Worm (Caenorhabditis elegans) whole organism, L4 larva: ENCODE measurements around the gene F40F8.5.
A peak's percentile ranks its signal among the peaks of the same experiment; 100 is the strongest.

Experiments
- F49E8.2 ChIP-seq: sonication (generic microtip); optimal IDR thresholded peaks from 2 replicates; lab custom pipeline; 2016; ENCODE audit warnings: missing compliant biosample characterization, mild to moderate bottlenecking, missing genetic modification characterization, borderline replicate concordance
- T20F7.1 ChIP-seq: fragments of 200-800 bp; sonication (Bioruptor generic); optimal IDR thresholded peaks from 2 replicates; lab custom pipeline; 2018; ENCODE audit warnings: mild to moderate bottlenecking, missing genetic modification characterization, missing compliant biosample characterization
- T26A8.4 ChIP-seq: fragments of 200-800 bp; sonication (Bioruptor generic); IDR thresholded peaks from 2 replicates; pipeline ENCODE4 v1.3.6; 2022; ENCODE audit warnings: missing genetic modification characterization, missing compliant biosample characterization
- Y105C5A.15 ChIP-seq: fragments of 200-800 bp; sonication (Bioruptor generic); IDR thresholded peaks from 2 replicates; pipeline ENCODE4 v1.3.6; 2022; ENCODE audit warnings: missing genetic modification characterization, missing compliant biosample characterization
- Y48G9A.11 ChIP-seq: fragments of 200-800 bp; sonication (Bioruptor generic); IDR thresholded peaks from 2 replicates; pipeline ENCODE4 v1.3.6; 2022; ENCODE audit warnings: missing genetic modification reagents, missing genetic modification characterization, missing compliant biosample characterization
- Y75B8A.6 ChIP-seq: fragments of 200-800 bp; sonication (Bioruptor generic); IDR thresholded peaks from 2 replicates; pipeline ENCODE4 v1.3.6; 2022; ENCODE audit warnings: missing genetic modification reagents, missing genetic modification characterization, missing compliant biosample characterization
- ZK337.2 ChIP-seq: fragments of 200-800 bp; sonication (Bioruptor generic); IDR thresholded peaks from 2 replicates; pipeline ENCODE4 v1.3.6; 2022; ENCODE audit warnings: missing genetic modification reagents, missing genetic modification characterization, missing compliant biosample characterization
- aha-1 ChIP-seq: fragments of 150-350 bp; peaks from one replicate; lab custom pipeline; 2014; ENCODE audit warnings: missing biosample characterization, missing genetic modification characterization
- aly-2 ChIP-seq: sonication (generic microtip); optimal IDR thresholded peaks from 2 replicates; lab custom pipeline; 2018; ENCODE audit warnings: missing biosample characterization, missing genetic modification characterization
- ama-1 ChIP-seq: fragments of 150-350 bp; optimal IDR thresholded peaks from 2 replicates; lab custom pipeline; 2014; ENCODE audit warnings: inconsistent platforms, mixed read lengths
- attf-4 ChIP-seq: sonication (generic microtip); optimal IDR thresholded peaks from 3 replicates; lab custom pipeline; 2017; ENCODE audit warnings: missing biosample characterization, missing genetic modification characterization
- ceh-20 ChIP-seq: fragments of 200-800 bp; sonication (Bioruptor generic); IDR thresholded peaks from 2 replicates; pipeline ENCODE4 v1.3.6; 2022; ENCODE audit warnings: missing genetic modification reagents, missing genetic modification characterization, missing compliant biosample characterization
- ceh-62 ChIP-seq: sonication (generic microtip); optimal IDR thresholded peaks from 2 replicates; lab custom pipeline; 2017; ENCODE audit warnings: missing biosample characterization, missing genetic modification characterization
- cey-2 ChIP-seq: sonication (generic microtip); optimal IDR thresholded peaks from 3 replicates; lab custom pipeline; 2017; ENCODE audit warnings: missing genetic modification characterization, mild to moderate bottlenecking, missing compliant biosample characterization, antibody characterized with exemption, borderline replicate concordance; ENCODE audit not compliant: insufficient read depth
- ctbp-1 ChIP-seq: fragments of 200-800 bp; sonication (Bioruptor generic); IDR thresholded peaks from 2 replicates; pipeline ENCODE4 v1.3.6; 2022; ENCODE audit warnings: missing genetic modification reagents, missing genetic modification characterization, missing compliant biosample characterization
- daf-12 ChIP-seq: fragments of 150-350 bp; optimal IDR thresholded peaks from 2 replicates; lab custom pipeline; 2014; ENCODE audit warnings: missing biosample characterization, missing genetic modification reagents, missing genetic modification characterization
- daf-19 ChIP-seq: fragments of 200-800 bp; sonication (Bioruptor generic); conservative IDR thresholded peaks from 2 replicates; pipeline ENCODE4 v1.3.6; 2022; ENCODE audit warnings: missing genetic modification characterization, missing compliant biosample characterization
- dmd-9 ChIP-seq: fragments of 200-800 bp; sonication (Bioruptor generic); IDR thresholded peaks from 2 replicates; pipeline ENCODE4 v1.3.6; 2022; ENCODE audit warnings: missing genetic modification reagents, missing genetic modification characterization, missing compliant biosample characterization
- egl-43 ChIP-seq: fragments of 200-800 bp; sonication (Bioruptor generic); IDR thresholded peaks from 2 replicates; pipeline ENCODE4 v1.3.6; 2022; ENCODE audit warnings: missing genetic modification reagents, missing genetic modification characterization, missing compliant biosample characterization
- fos-1 ChIP-seq: fragments of 150-350 bp; optimal IDR thresholded peaks from 2 replicates; lab custom pipeline; 2014; ENCODE audit warnings: missing biosample characterization, missing genetic modification characterization
- hif-1 ChIP-seq, 2 experiments: sonication (generic microtip); optimal IDR thresholded peaks; 2 replicates each; lab custom pipeline; 2016 to 2017; ENCODE audit warnings: missing compliant biosample characterization in 2 of 2, missing genetic modification characterization in 2 of 2, missing genetic modification reagents in 2 of 2, missing genotype in 2 of 2, mild to moderate bottlenecking in 1 of 2
- hmg-1.1 ChIP-seq: fragments of 200-800 bp; sonication (Bioruptor generic); IDR thresholded peaks from 2 replicates; pipeline ENCODE4 v1.3.6; 2022; ENCODE audit warnings: missing genetic modification reagents, missing genetic modification characterization, missing compliant biosample characterization
- lim-7 ChIP-seq: fragments of 200-800 bp; sonication (Bioruptor generic); IDR thresholded peaks from 2 replicates; pipeline ENCODE4 v1.3.6; 2022; ENCODE audit warnings: missing genetic modification characterization, missing compliant biosample characterization
- lin-13 ChIP-seq: fragments of 150-350 bp; optimal IDR thresholded peaks from 2 replicates; lab custom pipeline; 2014; ENCODE audit warnings: missing biosample characterization, missing genetic modification reagents, missing genetic modification characterization
- lin-15B ChIP-seq: fragments of 150-350 bp; sonication (generic microtip); optimal IDR thresholded peaks from 3 replicates; lab custom pipeline; 2014; ENCODE audit warnings: missing biosample characterization, missing genetic modification characterization
- lin-38 ChIP-seq: fragments of 200-800 bp; sonication (Bioruptor generic); IDR thresholded peaks from 2 replicates; pipeline ENCODE4 v1.3.6; 2022; ENCODE audit warnings: missing genetic modification reagents, missing genetic modification characterization, missing compliant biosample characterization
- madf-5 ChIP-seq, 2 experiments: fragments of 200-800 bp; sonication (Bioruptor generic); IDR thresholded peaks; 2 replicates each; pipeline ENCODE4 v1.3.6; 2022; ENCODE audit warnings: missing compliant biosample characterization in 2 of 2, missing genetic modification characterization in 2 of 2
- mdl-1 ChIP-seq, 2 experiments: fragments of 150-350 bp in 1 of 2; sonication (generic microtip) in 1 of 2; optimal IDR thresholded peaks; 2 replicates each; lab custom pipeline; 2014 to 2017; ENCODE audit warnings: missing biosample characterization in 2 of 2, missing genetic modification characterization in 2 of 2
- mep-1 ChIP-seq: fragments of 150-350 bp; sonication (generic microtip); optimal IDR thresholded peaks from 3 replicates; lab custom pipeline; 2014; ENCODE audit warnings: missing biosample characterization, missing genetic modification characterization
- mxl-2 ChIP-seq: fragments of 200-800 bp; sonication (Bioruptor generic); conservative IDR thresholded peaks from 2 replicates; pipeline ENCODE4 v1.3.6; 2022; ENCODE audit warnings: missing genetic modification reagents, missing genetic modification characterization, missing compliant biosample characterization
- nhr-102 ChIP-seq: sonication (generic microtip); optimal IDR thresholded peaks from 2 replicates; lab custom pipeline; 2016; ENCODE audit warnings: mild to moderate bottlenecking, missing genetic modification characterization, moderate library complexity, missing compliant biosample characterization
- nhr-11 ChIP-seq: fragments of 150-350 bp; optimal IDR thresholded peaks from 2 replicates; lab custom pipeline; 2014; ENCODE audit warnings: missing biosample characterization, missing genetic modification characterization
- nhr-111 ChIP-seq: fragments of 200-800 bp; sonication (Bioruptor generic); optimal IDR thresholded peaks from 2 replicates; lab custom pipeline; 2018; ENCODE audit warnings: mild to moderate bottlenecking, missing genetic modification characterization, missing compliant biosample characterization
- nhr-25 ChIP-seq: sonication (generic microtip); optimal IDR thresholded peaks from 2 replicates; lab custom pipeline; 2017; ENCODE audit warnings: missing genetic modification characterization, mild to moderate bottlenecking, missing compliant biosample characterization, antibody characterized with exemption, moderate library complexity, borderline replicate concordance; ENCODE audit not compliant: insufficient read depth
- nhr-41 ChIP-seq: fragments of 200-800 bp; sonication (Bioruptor generic); IDR thresholded peaks from 2 replicates; pipeline ENCODE4 v1.3.6; 2022; ENCODE audit warnings: missing genetic modification reagents, missing genetic modification characterization, missing compliant biosample characterization
- nhr-42 ChIP-seq: fragments of 200-800 bp; sonication (Bioruptor generic); IDR thresholded peaks from 2 replicates; pipeline ENCODE4 v1.3.6; 2022; ENCODE audit warnings: missing genetic modification characterization, missing compliant biosample characterization
- nhr-48 ChIP-seq: sonication (generic microtip); optimal IDR thresholded peaks from 2 replicates; lab custom pipeline; 2016; ENCODE audit warnings: mild to moderate bottlenecking, missing genetic modification characterization, missing compliant biosample characterization
- nhr-6 ChIP-seq: fragments of 150-350 bp; optimal IDR thresholded peaks from 2 replicates; lab custom pipeline; 2014; ENCODE audit warnings: missing biosample characterization, missing genetic modification characterization
- nhr-76 ChIP-seq: fragments of 150-350 bp; optimal IDR thresholded peaks from 2 replicates; lab custom pipeline; 2014; ENCODE audit warnings: missing biosample characterization, missing genetic modification characterization
- nhr-77 ChIP-seq: fragments of 150-350 bp; optimal IDR thresholded peaks from 2 replicates; lab custom pipeline; 2014; ENCODE audit warnings: missing biosample characterization, missing genetic modification characterization
- set-16 ChIP-seq: fragments of 200-800 bp; sonication (Bioruptor generic); IDR thresholded peaks from 2 replicates; pipeline ENCODE4 v1.3.6; 2022; ENCODE audit warnings: missing genetic modification reagents, missing genetic modification characterization, missing compliant biosample characterization
- skn-1 ChIP-seq: fragments of 150-350 bp; optimal IDR thresholded peaks from 2 replicates; lab custom pipeline; 2014; ENCODE audit warnings: missing biosample characterization, missing genetic modification characterization
- snpc-1.2 ChIP-seq: fragments of 200-800 bp; sonication (Bioruptor generic); IDR thresholded peaks from 2 replicates; pipeline ENCODE4 v1.3.6; 2022; ENCODE audit warnings: missing genetic modification reagents, missing genetic modification characterization, missing compliant biosample characterization
- snpc-4 ChIP-seq: fragments of 150-350 bp; optimal IDR thresholded peaks from 2 replicates; lab custom pipeline; 2014; ENCODE audit warnings: missing biosample characterization, missing genetic modification characterization
- spr-3 ChIP-seq: fragments of 200-800 bp; sonication (Bioruptor generic); optimal IDR thresholded peaks from 2 replicates; lab custom pipeline; 2018; ENCODE audit warnings: mild to moderate bottlenecking, missing genetic modification characterization, missing compliant biosample characterization
- tag-97 ChIP-seq: fragments of 200-800 bp; sonication (Bioruptor generic); IDR thresholded peaks from 2 replicates; pipeline ENCODE4 v1.3.6; 2022; ENCODE audit warnings: missing genetic modification characterization, missing compliant biosample characterization
- unc-62 ChIP-seq, 3 experiments: fragments of 150-350 bp in 1 of 3; sonication (generic microtip); optimal IDR thresholded peaks in 2 of 3; peaks in 1 of 3; 1 replicate in 1 of 3; 2 replicates in 2 of 3; lab custom pipeline; 2014 to 2017; ENCODE audit warnings: missing biosample characterization in 3 of 3, missing genetic modification characterization in 3 of 3, missing genetic modification reagents in 3 of 3, missing genotype in 1 of 3
- vab-7 ChIP-seq: fragments of 200-800 bp; sonication (Bioruptor generic); IDR thresholded peaks from 2 replicates; pipeline ENCODE4 v1.3.6; 2022; ENCODE audit warnings: missing genetic modification reagents, missing genetic modification characterization, missing compliant biosample characterization
- zfp-2 ChIP-seq: sonication (generic microtip); optimal IDR thresholded peaks from 2 replicates; lab custom pipeline; 2016; ENCODE audit warnings: mild to moderate bottlenecking, missing genetic modification characterization, missing compliant biosample characterization
- zfp-3 ChIP-seq: fragments of 200-800 bp; sonication (Bioruptor generic); conservative IDR thresholded peaks from 2 replicates; pipeline ENCODE4 v1.3.6; 2022; ENCODE audit warnings: missing genetic modification reagents, missing genetic modification characterization, missing compliant biosample characterization
- ztf-7 ChIP-seq: fragments of 150-350 bp; optimal IDR thresholded peaks from 2 replicates; lab custom pipeline; 2014; ENCODE audit warnings: missing biosample characterization, missing genetic modification characterization

Gene F40F8.5

DNA sequence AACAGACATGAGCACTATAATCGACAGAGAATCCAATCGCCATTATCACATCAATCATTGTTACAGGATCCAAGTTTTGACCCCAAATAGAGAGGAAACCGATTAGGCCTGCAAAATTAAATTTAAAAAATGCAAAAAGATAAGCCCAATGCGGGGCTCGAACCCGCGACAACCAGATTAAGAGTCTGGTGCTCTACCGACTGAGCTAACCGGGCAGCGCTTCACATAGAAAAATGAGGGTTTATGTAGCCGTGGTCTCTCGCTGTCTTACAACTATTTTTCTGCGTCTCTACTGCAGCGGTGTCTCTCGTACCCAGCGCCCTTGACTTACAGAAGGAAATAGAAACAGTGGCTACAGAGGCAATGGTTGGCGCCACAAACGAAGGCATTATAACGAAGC is 22.9 kb upstream of the F40F8.5 start (continued):
- TF ChIP-seq nhr-11 (tag; lab: Kevin White, UChicago): no peak
- no peak for TF ChIP-seq nhr-6 (tag; lab: Kevin White, UChicago)
- TF ChIP-seq mep-1: peak; percentile 72
- no peak for TF ChIP-seq tag-97 (GFP tag; lab: Robert Waterston, UW)
- TF ChIP-seq nhr-42 (GFP tag; lab: Robert Waterston, UW): peak; percentile 74
- TF ChIP-seq nhr-111 (GFP tag; lab: Kevin White, UChicago): no peak
- no peak for TF ChIP-seq zfp-2
- no peak for TF ChIP-seq ztf-7 (tag; lab: Kevin White, UChicago)
- peak; percentile 43 for TF ChIP-seq nhr-77 (tag; lab: Kevin White, UChicago)
- no peak for TF ChIP-seq aha-1 (tag; lab: Kevin White, UChicago)
- peak; percentile 29 for TF ChIP-seq spr-3 (GFP tag; lab: Kevin White, UChicago)
- TF ChIP-seq nhr-48 (tag; lab: Kevin White, UChicago): no peak
- TF ChIP-seq T26A8.4 (GFP tag; lab: Robert Waterston, UW): peak; percentile 74
- TF ChIP-seq F49E8.2 (tag; lab: Kevin White, UChicago): no peak
- TF ChIP-seq set-16 (GFP tag; lab: Robert Waterston, UW): no peak; the same call in 1 of the 2 replicates
- peak; percentile 77 for TF ChIP-seq daf-19
- TF ChIP-seq ctbp-1 (GFP tag; lab: Robert Waterston, UW): 0 out of 2 replicates have a peak, but pooled peaks have one; percentile 57
- peak; percentile 77; the same call in 1 of the 2 replicates for TF ChIP-seq snpc-1.2
- peak; percentile 83 for TF ChIP-seq lin-38 (GFP tag; lab: Robert Waterston, UW)
- TF ChIP-seq lin-13 (GFP tag; lab: Kevin White, UChicago): peak; percentile 30
- TF ChIP-seq nhr-102 (tag; lab: Kevin White, UChicago): peak; percentile 16
- peak in 1 of 2 experiments; percentile 77 for TF ChIP-seq unc-62 (GFP tag; optimal IDR thresholded peaks at IDR 0.05 in 1 of 2; lab: Kevin White, UChicago)
- no peak for TF ChIP-seq unc-62 (tag; optimal IDR thresholded peaks at IDR 0.05; lab: Kevin White, UChicago)
- no peak for TF ChIP-seq mdl-1 (tag; optimal IDR thresholded peaks at IDR 0.05; lab: Kevin White, UChicago)
- peak; percentile 80 for TF ChIP-seq vab-7 (GFP tag; lab: Robert Waterston, UW)
- peak; percentile 95 for TF ChIP-seq lim-7 (GFP tag; lab: Robert Waterston, UW)
- TF ChIP-seq snpc-4 (tag; lab: Kevin White, UChicago): no peak
- 0 out of 4 replicates have a peak, but pooled peaks of 1 of the 2 experiments have one; percentile 52 for TF ChIP-seq madf-5 (GFP tag; IDR thresholded peaks at IDR 0.05; lab: Robert Waterston, UW)
- peak; percentile 84 for TF ChIP-seq hmg-1.1
- no peak for TF ChIP-seq lin-15B
- peak; percentile 51; the same call in 1 of the 2 replicates for TF ChIP-seq ceh-20 (GFP tag; lab: Robert Waterston, UW)
- TF ChIP-seq aly-2: no peak
- no peak for TF ChIP-seq daf-12 (tag; lab: Kevin White, UChicago)
- peak in 1 of 2 experiments; percentile 40 for TF ChIP-seq hif-1 (tag; optimal IDR thresholded peaks at IDR 0.05; lab: Kevin White, UChicago)
- peak; percentile 3 for TF ChIP-seq T20F7.1
- TF ChIP-seq zfp-3 (GFP tag; lab: Robert Waterston, UW): no peak
- TF ChIP-seq fos-1 (tag; lab: Kevin White, UChicago): no peak
- peak; percentile 85 for TF ChIP-seq Y105C5A.15
- no peak for TF ChIP-seq nhr-41
- no peak for TF ChIP-seq ceh-62 (tag; lab: Kevin White, UChicago)
- TF ChIP-seq Y75B8A.6 (GFP tag; lab: Robert Waterston, UW): no peak
- no peak for TF ChIP-seq skn-1 (tag; lab: Kevin White, UChicago)
- TF ChIP-seq nhr-76 (tag; lab: Kevin White, UChicago): no peak
- TF ChIP-seq attf-4 (tag; lab: Kevin White, UChicago): no peak
- TF ChIP-seq nhr-25 (tag; lab: Kevin White, UChicago): no peak
- peak; percentile 92 for TF ChIP-seq egl-43 (GFP tag; lab: Robert Waterston, UW)
- TF ChIP-seq mxl-2 (GFP tag; lab: Robert Waterston, UW): peak; percentile 72; the same call in 1 of the 2 replicates
- TF ChIP-seq ZK337.2 (GFP tag; lab: Robert Waterston, UW): peak; percentile 50; the same call in 1 of the 2 replicates
- peak; percentile 65; the same call in 1 of the 2 replicates for TF ChIP-seq Y48G9A.11 (GFP tag; lab: Robert Waterston, UW)
- TF ChIP-seq dmd-9 (GFP tag; lab: Robert Waterston, UW): no peak
- TF ChIP-seq ama-1: no peak
- TF ChIP-seq cey-2 (tag; lab: Kevin White, UChicago): no peak
